Fruit fly (Drosophila melanogaster) whole organism, prepupa: ENCODE data around the gene Hmbs.

ENCODE experiments used
- CG10631 ChIP-seq: fragments of 200-800 bp; sonication (Bioruptor generic); optimal IDR thresholded peaks from 2 replicates; lab custom pipeline; 2016; ENCODE audit warnings: missing biosample characterization, missing genetic modification characterization
- CG10669 ChIP-seq: fragments of 200-800 bp; sonication (Bioruptor generic); optimal IDR thresholded peaks from 3 replicates; lab custom pipeline; 2018; ENCODE audit warnings: missing biosample characterization, mild to moderate bottlenecking, missing genetic modification characterization, moderate library complexity
- CG11294 ChIP-seq: fragments of 200-800 bp; sonication (Bioruptor generic); IDR thresholded peaks from 2 replicates; pipeline ENCODE4 v1.3.6; 2022; ENCODE audit warnings: missing biosample characterization, missing genetic modification characterization
- CG11762 ChIP-seq: fragments of 200-800 bp; sonication (Bioruptor generic); optimal IDR thresholded peaks from 3 replicates; lab custom pipeline; 2016; ENCODE audit warnings: missing biosample characterization, missing genetic modification characterization; ENCODE audit not compliant: insufficient read depth
- CG11902 ChIP-seq: fragments of 200-800 bp; sonication (Bioruptor generic); optimal IDR thresholded peaks from 3 replicates; lab custom pipeline; 2016; ENCODE audit warnings: missing biosample characterization, missing genetic modification characterization
- CG15336 ChIP-seq: fragments of 200-800 bp; sonication (Bioruptor generic); IDR thresholded peaks from 2 replicates; pipeline ENCODE4 v1.3.6; 2022; ENCODE audit warnings: missing biosample characterization, missing genetic modification characterization
- CG1621 ChIP-seq: fragments of 200-800 bp; sonication (Bioruptor generic); optimal IDR thresholded peaks from 3 replicates; lab custom pipeline; 2018; ENCODE audit warnings: missing biosample characterization, mild to moderate bottlenecking, missing genetic modification characterization
- CG3032 ChIP-seq: fragments of 200-800 bp; optimal IDR thresholded peaks from 2 replicates; lab custom pipeline; 2019; ENCODE audit warnings: missing biosample characterization, mild to moderate bottlenecking, missing genetic modification characterization, moderate library complexity
- CG31627 ChIP-seq: fragments of 200-800 bp; sonication (Bioruptor generic); optimal IDR thresholded peaks from 3 replicates; lab custom pipeline; 2016; ENCODE audit warnings: missing biosample characterization, missing genetic modification characterization
- CG34406 ChIP-seq: fragments of 200-800 bp; sonication (Bioruptor generic); optimal IDR thresholded peaks from 3 replicates; lab custom pipeline; 2016; ENCODE audit warnings: missing biosample characterization, missing genetic modification characterization
- CG6163 ChIP-seq: fragments of 200-800 bp; sonication (Bioruptor generic); IDR thresholded peaks from 3 replicates; pipeline ENCODE4 v1.3.6; 2022; ENCODE audit warnings: missing biosample characterization, missing genetic modification characterization
- CG6276 ChIP-seq: fragments of 200-800 bp; sonication (Bioruptor generic); optimal IDR thresholded peaks from 2 replicates; lab custom pipeline; 2017; ENCODE audit warnings: missing biosample characterization, mild to moderate bottlenecking, missing genetic modification characterization
- CG6792 ChIP-seq: fragments of 200-800 bp; sonication (Bioruptor generic); optimal IDR thresholded peaks from 3 replicates; lab custom pipeline; 2016; ENCODE audit warnings: missing biosample characterization, missing genetic modification characterization
- CG8119 ChIP-seq: fragments of 200-800 bp; sonication (Bioruptor generic); IDR thresholded peaks from 3 replicates; pipeline ENCODE4 v1.3.6; 2022; ENCODE audit warnings: missing biosample characterization, missing genetic modification characterization
- CG8319 ChIP-seq: fragments of 200-800 bp; sonication (Bioruptor generic); optimal IDR thresholded peaks from 3 replicates; lab custom pipeline; 2016; ENCODE audit warnings: missing biosample characterization, missing genetic modification characterization
- CG9139 ChIP-seq: fragments of 200-800 bp; sonication (Bioruptor generic); optimal IDR thresholded peaks from 3 replicates; lab custom pipeline; 2017; ENCODE audit warnings: missing biosample characterization, mild to moderate bottlenecking, missing genetic modification characterization
- Eip78C ChIP-seq: fragments of 200-800 bp; sonication (Bioruptor generic); peaks from one replicate; lab custom pipeline; 2016; ENCODE audit warnings: missing biosample characterization, missing genetic modification characterization
- Eip93F ChIP-seq: fragments of 200-800 bp; sonication (Bioruptor generic); optimal IDR thresholded peaks from 2 replicates; lab custom pipeline; 2016; ENCODE audit warnings: missing biosample characterization, mild to moderate bottlenecking, missing genetic modification characterization
- Ets21C ChIP-seq: fragments of 200-800 bp; sonication (Bioruptor generic); optimal IDR thresholded peaks from 3 replicates; lab custom pipeline; 2016; ENCODE audit warnings: missing biosample characterization, missing genetic modification characterization
- Ets96B ChIP-seq: fragments of 200-800 bp; optimal IDR thresholded peaks from 2 replicates; lab custom pipeline; 2019; ENCODE audit warnings: missing biosample characterization, mild to moderate bottlenecking, missing genetic modification characterization, moderate library complexity
- Hr38 ChIP-seq: sonication (Bioruptor generic); optimal IDR thresholded peaks from 2 replicates; lab custom pipeline; 2016; ENCODE audit warnings: missing biosample characterization, missing genetic modification characterization
- Met ChIP-seq: fragments of 200-800 bp; sonication (Bioruptor generic); optimal IDR thresholded peaks from 3 replicates; lab custom pipeline; 2016; ENCODE audit warnings: missing biosample characterization, missing genetic modification characterization
- Smox ChIP-seq: fragments of 200-800 bp; sonication (Bioruptor generic); optimal IDR thresholded peaks from 3 replicates; lab custom pipeline; 2016; ENCODE audit warnings: missing biosample characterization, missing genetic modification characterization
- Sox14 ChIP-seq: fragments of 200-800 bp; sonication (Bioruptor generic); optimal IDR thresholded peaks from 3 replicates; lab custom pipeline; 2016; ENCODE audit warnings: missing biosample characterization, missing genetic modification characterization
- Sox15 ChIP-seq: fragments of 200-800 bp; sonication (Bioruptor generic); optimal IDR thresholded peaks from 3 replicates; lab custom pipeline; 2016; ENCODE audit warnings: missing biosample characterization, missing genetic modification characterization
- achi ChIP-seq: fragments of 200-800 bp; sonication (Bioruptor generic); optimal IDR thresholded peaks from 3 replicates; lab custom pipeline; 2016; ENCODE audit warnings: missing biosample characterization, missing genetic modification characterization
- acj6 ChIP-seq: fragments of 200-800 bp; sonication (Bioruptor generic); optimal IDR thresholded peaks from 3 replicates; lab custom pipeline; 2016; ENCODE audit warnings: missing biosample characterization, missing genetic modification characterization
- dac ChIP-seq: fragments of 200-800 bp; sonication (Bioruptor generic); optimal IDR thresholded peaks from 2 replicates; lab custom pipeline; 2017; ENCODE audit warnings: missing biosample characterization, mild to moderate bottlenecking, missing genetic modification characterization
- dsx ChIP-seq: fragments of 200-800 bp; optimal IDR thresholded peaks from 3 replicates; lab custom pipeline; 2019; ENCODE audit warnings: missing biosample characterization, mild to moderate bottlenecking, missing genetic modification characterization, moderate library complexity; ENCODE audit not compliant: poor library complexity, severe bottlenecking
- eg ChIP-seq: fragments of 200-800 bp; sonication (Bioruptor generic); IDR thresholded peaks from 3 replicates; pipeline ENCODE4 v1.3.6; 2022; ENCODE audit warnings: missing biosample characterization, missing genetic modification characterization
- esn ChIP-seq: fragments of 200-800 bp; sonication (Bioruptor generic); optimal IDR thresholded peaks from 2 replicates; lab custom pipeline; 2016; ENCODE audit warnings: missing biosample characterization, mild to moderate bottlenecking, missing genetic modification characterization, moderate library complexity
- fd59A ChIP-seq: fragments of 200-800 bp; sonication (Bioruptor generic); optimal IDR thresholded peaks from 2 replicates; lab custom pipeline; 2017; ENCODE audit warnings: missing biosample characterization, mild to moderate bottlenecking, missing genetic modification characterization, missing genetic modification reagents
- fd85E ChIP-seq: fragments of 200-800 bp; sonication (Bioruptor generic); optimal IDR thresholded peaks from 3 replicates; lab custom pipeline; 2016; ENCODE audit warnings: missing biosample characterization, missing genetic modification characterization
- fkh ChIP-seq: fragments of 200-800 bp; sonication (Bioruptor generic); optimal IDR thresholded peaks from 3 replicates; lab custom pipeline; 2017; ENCODE audit warnings: missing biosample characterization, mild to moderate bottlenecking, missing genetic modification characterization, moderate library complexity
- lz ChIP-seq: fragments of 200-800 bp; sonication (Bioruptor generic); optimal IDR thresholded peaks from 3 replicates; lab custom pipeline; 2016; ENCODE audit warnings: missing biosample characterization, missing genetic modification characterization
- net ChIP-seq: fragments of 200-800 bp; sonication (Bioruptor generic); optimal IDR thresholded peaks from 3 replicates; lab custom pipeline; 2016; ENCODE audit warnings: missing biosample characterization, missing genetic modification characterization
- pdm3 ChIP-seq: fragments of 200-800 bp; sonication (Bioruptor generic); optimal IDR thresholded peaks from 3 replicates; lab custom pipeline; 2016; ENCODE audit warnings: missing biosample characterization, missing genetic modification characterization
- salr ChIP-seq, 2 experiments: fragments of 200-800 bp; sonication (Bioruptor generic); optimal IDR thresholded peaks; 3 replicates each; lab custom pipeline; 2016 to 2018; ENCODE audit warnings: missing biosample characterization in 2 of 2, missing genetic modification characterization in 2 of 2, mild to moderate bottlenecking in 1 of 2
- topi ChIP-seq: fragments of 200-800 bp; sonication (Bioruptor generic); optimal IDR thresholded peaks from 3 replicates; lab custom pipeline; 2016; ENCODE audit warnings: missing biosample characterization, missing genetic modification characterization
- vri ChIP-seq: fragments of 200-800 bp; sonication (Bioruptor generic); optimal IDR thresholded peaks from 3 replicates; lab custom pipeline; 2016; ENCODE audit warnings: missing biosample characterization, mild to moderate bottlenecking, missing genetic modification characterization

Gene Hmbs

dm6 chr3L:1300076-1300635 lies 34.5 kb upstream of the Hmbs start (continued):
- TF ChIP-seq CG8119 (GFP tag; lab: Robert Waterston, UW) (peak; percentile 61), acj6 (peak; percentile 60), CG9139 (GFP tag; lab: Kevin White, UChicago) (no peak), Eip93F (GFP tag; lab: Kevin White, UChicago) (peak; percentile 43), Sox15 (GFP tag; lab: Kevin White, UChicago) (peak; percentile 47), CG10669 (GFP tag; lab: Kevin White, UChicago) (no peak), CG6276 (no peak), CG11762 (GFP tag; lab: Kevin White, UChicago) (peak; percentile 37), Ets96B (tag; lab: Kevin White, UChicago) (peak; percentile 67), CG6163 (peak; percentile 40; the same call in 1 of the 3 replicates), Sox14 (GFP tag; lab: Kevin White, UChicago) (peak; percentile 60), achi (GFP tag; lab: Kevin White, UChicago) (no peak), CG34406 (GFP tag; lab: Kevin White, UChicago) (peak; percentile 68), CG10631 (GFP tag; lab: Kevin White, UChicago) (no peak)

DNA sequence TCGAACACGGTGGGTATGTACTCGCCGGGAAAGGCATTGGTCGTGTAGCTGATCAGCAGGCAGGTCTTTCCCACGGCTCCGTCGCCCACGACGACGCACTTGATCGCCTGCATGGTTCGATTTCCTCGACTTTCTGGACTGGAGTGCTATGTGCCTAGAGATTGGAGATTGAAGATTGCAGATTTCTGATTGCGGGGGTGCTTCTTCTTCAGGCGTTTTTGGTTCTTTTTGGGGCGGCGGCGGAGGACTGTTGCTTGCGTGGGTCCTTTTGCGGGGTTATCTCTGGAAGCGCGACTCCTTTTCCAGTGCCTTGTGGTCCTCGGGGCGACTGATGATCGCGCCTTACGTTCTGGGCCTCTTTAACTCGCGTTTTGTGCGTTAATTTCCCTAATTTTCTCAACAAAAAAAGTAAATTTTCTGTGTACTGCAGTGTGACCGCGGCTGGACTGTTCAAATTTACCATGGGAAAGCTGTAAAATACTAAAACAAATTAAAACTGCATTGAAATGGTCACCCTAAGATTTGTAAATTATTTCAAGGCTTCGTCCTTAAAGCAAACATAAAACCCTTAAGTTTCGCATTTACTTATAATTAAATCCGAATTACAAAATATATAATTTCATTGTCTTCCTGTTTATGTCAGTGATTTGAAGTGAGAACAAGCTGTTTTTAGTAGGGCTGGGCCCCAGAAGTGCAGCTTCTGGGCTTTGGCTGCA lies 32.3 kb upstream of the Hmbs start, which contains the start of the genes Rac1 and Acat2:
Rac1 (minus strand) TSS at position 450 of the 716 bp plus-strand sequence.
Acat2 (plus strand) TSS at position 711 of the 716 bp plus-strand sequence.
- TF ChIP-seq vri (no peak), fd59A (GFP tag; lab: Kevin White, UChicago) (no peak), net (GFP tag; lab: Kevin White, UChicago) (no peak), Met (GFP tag; lab: Kevin White, UChicago) (no peak), CG6792 (no peak), fkh (GFP tag; lab: Kevin White, UChicago) (peak; percentile 56), Eip78C (GFP tag; lab: Kevin White, UChicago) (no peak), topi (no peak), CG8319 (GFP tag; lab: Kevin White, UChicago) (no peak), CG15336 (GFP tag; lab: Robert Waterston, UW) (no peak), CG6276 (no peak), dsx (GFP tag; lab: Kevin White, UChicago) (no peak), acj6 (no peak), CG10669 (GFP tag; lab: Kevin White, UChicago) (no peak), eg (GFP tag; lab: Robert Waterston, UW) (no peak), CG31627 (GFP tag; lab: Kevin White, UChicago) (peak; percentile 1), achi (GFP tag; lab: Kevin White, UChicago) (no peak), Sox14 (GFP tag; lab: Kevin White, UChicago) (peak; percentile 48)

- TF ChIP-seq lz (GFP tag; lab: Kevin White, UChicago) (no peak), CG34406 (GFP tag; lab: Kevin White, UChicago) (no peak), Smox (no peak), esn (GFP tag; lab: Kevin White, UChicago) (no peak), dac (GFP tag; lab: Kevin White, UChicago) (no peak), CG6276 (no peak), CG11902 (GFP tag; lab: Kevin White, UChicago) (no peak), Eip78C (GFP tag; lab: Kevin White, UChicago) (no peak), Ets21C (GFP tag; lab: Kevin White, UChicago) (no peak), Hr38 (no peak), pdm3 (GFP tag; lab: Kevin White, UChicago) (no peak), eg (GFP tag; lab: Robert Waterston, UW) (no peak), CG3032 (tag; lab: Kevin White, UChicago) (no peak), CG11294 (GFP tag; lab: Robert Waterston, UW) (no peak), fd85E (GFP tag; lab: Kevin White, UChicago) (no peak), CG10631 (GFP tag; lab: Kevin White, UChicago) (no peak), fkh (GFP tag; lab: Kevin White, UChicago) (no peak), salr (GFP tag; optimal IDR thresholded peaks at IDR 0.05; lab: Kevin White, UChicago) (no peak), CG1621 (no peak)
These were observed 31.7 kb upstream of the Hmbs start for dm6 chr3L:1302950-1303352.
